Worm (Caenorhabditis elegans): ENCODE measurements around the gene W06E11.1.
A peak's percentile ranks its signal among the peaks of the same experiment; 100 is the strongest.
"Not testable (repeated sequence)": the region's sequence is repeated elsewhere in the genome, so short reads cannot be mapped to it uniquely, and the experiment has no call there.

Gene W06E11.1

DNA sequence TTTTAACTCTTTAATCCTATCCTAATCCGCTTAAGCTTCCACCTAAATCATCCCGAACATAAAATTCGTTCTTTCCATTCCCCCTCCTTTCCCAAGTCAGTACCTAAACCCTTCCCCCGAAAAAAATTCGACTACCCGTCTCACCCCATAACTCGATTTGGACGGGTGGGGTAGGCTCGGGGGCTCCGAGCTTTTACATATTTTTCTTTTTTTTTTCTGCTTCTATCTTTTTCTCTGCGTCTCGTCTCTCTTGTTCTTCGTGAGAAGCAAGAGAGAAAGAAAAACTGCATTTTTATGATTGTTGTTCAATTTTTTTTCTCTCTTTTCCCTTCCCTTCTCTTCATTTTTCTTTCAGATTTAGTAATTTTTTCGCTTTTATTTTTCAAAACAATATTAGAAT lies 33.6 kb downstream of the W06E11.1 start:
- TF ChIP-seq hrde-1 (tag; optimal IDR thresholded peaks at IDR 0.05; ENCODE audit: borderline replicate concordance) (no peak), nhr-27 (tag; optimal IDR thresholded peaks at IDR 0.05) (no peak), F10E7.11 (tag; optimal IDR thresholded peaks at IDR 0.05) (no peak), lin-40 (tag; optimal IDR thresholded peaks at IDR 0.05) (no peak), lin-54 (GFP tag; optimal IDR thresholded peaks at IDR 0.05) (no peak), Y56A3A.18 (GFP tag; IDR thresholded peaks at IDR 0.05) (no peak), ztf-18 (tag; optimal IDR thresholded peaks at IDR 0.05) (no peak), dpff-1 (tag; optimal IDR thresholded peaks at IDR 0.05) (no peak), F49E8.2 (tag; optimal IDR thresholded peaks at IDR 0.05; ENCODE audit: insufficient read depth) (no peak), cebp-2 (GFP tag; IDR thresholded peaks at IDR 0.05) (no peak), sptf-2 (GFP tag; optimal IDR thresholded peaks at IDR 0.05) (no peak), bed-1 (GFP tag; IDR thresholded peaks at IDR 0.05) (no peak), die-1 (tag; optimal IDR thresholded peaks at IDR 0.05) (no peak), C06A6.2 (GFP tag; conservative IDR thresholded peaks at IDR 0.05) (no peak)

DNA sequence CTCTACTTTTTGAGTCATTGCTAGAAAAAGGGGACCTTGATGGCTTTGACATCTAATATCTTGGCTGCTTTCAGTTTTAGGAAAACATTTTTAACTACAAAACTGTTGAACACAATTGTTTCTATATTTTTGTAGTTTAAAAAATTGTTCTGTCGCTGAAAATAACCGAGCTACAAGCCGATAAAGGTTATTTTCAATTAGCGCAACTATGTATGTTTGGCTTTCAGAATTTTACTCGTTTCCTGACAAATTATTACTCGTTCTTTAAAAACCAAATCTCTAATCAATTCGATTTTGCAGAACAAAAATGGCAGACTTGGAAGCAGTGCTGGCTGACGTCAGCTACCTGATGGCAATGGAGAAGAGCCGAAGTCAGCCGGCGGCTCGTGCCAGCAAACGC lies 34.0 kb downstream of the W06E11.1 start, which contains the start of gene grk-2:
Gene grk-2, plus strand, starts transcription at position 301 of the 400 bp plus-strand sequence.
- no peak for TF ChIP-seq repo-1 (tag; optimal IDR thresholded peaks at IDR 0.05)
- TF ChIP-seq hrde-1 (tag; optimal IDR thresholded peaks at IDR 0.05; ENCODE audit: borderline replicate concordance): no peak
- no peak for TF ChIP-seq nhr-27 (tag; optimal IDR thresholded peaks at IDR 0.05)
- no peak for TF ChIP-seq egl-18 (GFP tag; IDR thresholded peaks at IDR 0.05)
- TF ChIP-seq T26A5.8 (tag; optimal IDR thresholded peaks at IDR 0.05): no peak
- TF ChIP-seq lin-26 (GFP tag; IDR thresholded peaks at IDR 0.05): no peak
- no peak for TF ChIP-seq B0336.3 (GFP tag; IDR thresholded peaks at IDR 0.05)
- no peak for TF ChIP-seq dpl-1 (GFP tag; optimal IDR thresholded peaks at IDR 0.05)
- no peak for TF ChIP-seq C06A6.2 (GFP tag; conservative IDR thresholded peaks at IDR 0.05)
- TF ChIP-seq lir-1 (GFP tag; conservative IDR thresholded peaks at IDR 0.05): no peak
- TF ChIP-seq xnd-1 (tag; optimal IDR thresholded peaks at IDR 0.05): no peak
- TF ChIP-seq bed-2 (GFP tag; IDR thresholded peaks at IDR 0.05): no peak
- TF ChIP-seq lsl-1 (GFP tag; optimal IDR thresholded peaks at IDR 0.05): no peak
- TF ChIP-seq gei-17 (GFP tag; optimal IDR thresholded peaks at IDR 0.05): no peak

DNA sequence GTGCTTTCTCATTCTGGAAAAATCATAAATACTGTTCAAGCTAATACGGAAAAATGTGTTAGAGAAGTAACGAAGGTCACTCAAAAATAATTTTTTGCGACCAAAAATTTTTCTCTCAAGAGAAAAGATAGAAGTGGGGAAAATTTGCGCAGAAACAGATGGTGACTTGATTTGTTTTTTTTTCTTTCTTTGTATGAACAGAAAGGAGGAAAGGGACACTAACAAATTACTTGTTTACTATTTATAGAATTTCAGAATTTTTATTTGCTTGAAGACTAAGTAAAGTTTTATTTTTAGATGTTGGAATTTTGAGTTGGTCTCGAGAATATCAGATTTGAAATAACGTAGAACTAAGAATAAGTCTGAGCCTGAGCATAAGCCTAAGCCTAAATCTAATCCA lies 41.5 kb downstream of the W06E11.1 start, which contains the start of gene W02B3.4:
Gene W02B3.4, minus strand, starts transcription at position 101 of the 400 bp plus-strand sequence.
- TF ChIP-seq lsy-27 (tag; optimal IDR thresholded peaks at IDR 0.05; ENCODE audit: borderline replicate concordance, insufficient read depth) (no peak), lsl-1 (GFP tag; optimal IDR thresholded peaks at IDR 0.05) (no peak), Y67H2A.10 (GFP tag; conservative IDR thresholded peaks at IDR 0.05) (no peak), C06A6.2 (GFP tag; conservative IDR thresholded peaks at IDR 0.05) (no peak)

DNA sequence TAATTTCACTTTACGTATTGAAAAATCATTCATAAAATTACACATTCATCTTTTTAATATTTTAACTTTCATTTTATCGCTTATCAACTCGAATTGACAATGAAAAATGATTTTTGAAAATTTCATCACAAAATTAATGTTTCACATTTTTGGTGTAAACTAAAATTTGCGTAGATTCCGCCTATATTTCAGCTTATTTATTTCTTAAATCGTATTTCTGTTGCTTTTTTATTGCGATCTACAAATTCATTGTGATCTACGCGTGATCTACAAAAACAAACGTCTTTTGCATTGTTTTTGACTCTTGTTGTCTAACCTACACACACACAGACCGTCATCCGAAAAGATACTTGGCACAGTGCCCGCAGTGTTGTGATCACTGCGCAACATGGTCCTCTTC lies 46.2 kb downstream of the W06E11.1 start:
- TF ChIP-seq madf-6 (GFP tag; IDR thresholded peaks at IDR 0.05) (peak; percentile 26; the same call in 1 of the 2 replicates), nfya-1 (tag; optimal IDR thresholded peaks at IDR 0.05; ENCODE audit: borderline replicate concordance, insufficient read depth) (no peak)

DNA sequence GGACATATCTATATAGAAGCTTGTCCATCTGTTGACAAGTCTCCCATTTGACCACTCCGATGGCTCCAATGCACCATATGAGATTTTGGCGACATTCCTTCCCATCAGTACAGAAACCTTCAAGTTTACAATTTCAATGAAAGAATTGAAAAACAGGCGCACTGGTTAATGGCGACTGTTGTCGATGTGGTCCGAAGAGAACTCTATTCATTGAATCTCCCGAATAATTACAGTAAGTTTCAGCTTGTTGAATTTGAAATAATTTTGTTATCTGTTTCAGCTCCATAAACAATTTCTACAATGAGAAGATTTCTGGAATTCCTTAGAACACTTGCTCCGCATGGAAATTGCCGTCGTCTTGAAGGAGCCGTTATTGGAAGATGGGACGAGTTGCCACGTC lies 47.0 kb downstream of the W06E11.1 start, which contains the start of gene elf-1:
Gene elf-1, plus strand, starts transcription at position 301 of the 400 bp plus-strand sequence.
- TF ChIP-seq nfya-1 (tag; optimal IDR thresholded peaks at IDR 0.05; ENCODE audit: borderline replicate concordance, insufficient read depth); ztf-22 (GFP tag; optimal IDR thresholded peaks at IDR 0.05); B0261.1 (tag; optimal IDR thresholded peaks at IDR 0.05): not testable (repeated sequence)

Measured in whole organism, young adult.